Worm (Caenorhabditis elegans) whole organism, young adult: Measurements from ENCODE around the gene mlt-8.

Experiments used
- K11D2.4 ChIP-seq: fragments of 200-800 bp; sonication (Bioruptor generic); IDR thresholded peaks from 2 replicates; pipeline ENCODE4 v1.3.6; 2022; ENCODE audit warnings: missing genetic modification reagents, missing genetic modification characterization, missing compliant biosample characterization
- ama-1 ChIP-seq, 3 experiments: fragments of 150-350 bp in 1 of 3; sonication (generic microtip) in 2 of 3; optimal IDR thresholded peaks; 2 replicates each; lab custom pipeline; 2014 to 2018; ENCODE audit warnings: missing biosample characterization in 2 of 3, missing genetic modification characterization in 2 of 3, missing genetic modification reagents in 2 of 3
- attf-6 ChIP-seq: fragments of 200-800 bp; sonication (Bioruptor generic); IDR thresholded peaks from 2 replicates; pipeline ENCODE4 v1.3.6; 2022; ENCODE audit warnings: missing genetic modification reagents, missing genetic modification characterization, missing compliant biosample characterization
- ccch-3 ChIP-seq: fragments of 200-800 bp; sonication (Bioruptor generic); optimal IDR thresholded peaks from 2 replicates; lab custom pipeline; 2018; ENCODE audit warnings: mild to moderate bottlenecking, missing genetic modification characterization, missing compliant biosample characterization
- efl-1 ChIP-seq: fragments of 150-350 bp; optimal IDR thresholded peaks from 2 replicates; lab custom pipeline; 2014; ENCODE audit warnings: missing biosample characterization, missing genetic modification reagents, missing genetic modification characterization
- hmg-1.2 ChIP-seq: fragments of 200-800 bp; sonication (Bioruptor generic); IDR thresholded peaks from 2 replicates; pipeline ENCODE4 v1.3.6; 2022; ENCODE audit warnings: missing genetic modification reagents, missing genetic modification characterization, missing compliant biosample characterization
- hrde-1 ChIP-seq: sonication (generic microtip); optimal IDR thresholded peaks from 2 replicates; lab custom pipeline; 2016; ENCODE audit warnings: missing genetic modification characterization, mild to moderate bottlenecking, missing compliant biosample characterization, moderate library complexity, missing genotype, missing genetic modification reagents, borderline replicate concordance
- nhr-179 ChIP-seq: sonication (generic microtip); optimal IDR thresholded peaks from 2 replicates; lab custom pipeline; 2016; ENCODE audit warnings: mild to moderate bottlenecking, missing genetic modification characterization, missing compliant biosample characterization
- pha-4 ChIP-seq: fragments of 150-350 bp; sonication (generic microtip); optimal IDR thresholded peaks from 2 replicates; lab custom pipeline; 2014; ENCODE audit warnings: missing biosample characterization, missing genetic modification reagents, missing genetic modification characterization
- snpc-4 ChIP-seq, 5 experiments: fragments of 150-350 bp in 1 of 5; sonication (generic microtip) in 4 of 5; optimal IDR thresholded peaks; 2 replicates each; lab custom pipeline; 2014 to 2018; ENCODE audit warnings: missing genetic modification characterization in 5 of 5, missing biosample characterization in 3 of 5, antibody characterized with exemption in 2 of 5, mild to moderate bottlenecking in 2 of 5, missing compliant biosample characterization in 2 of 5, missing genotype in 2 of 5, moderate library complexity in 2 of 5, missing genetic modification reagents in 1 of 5

- TF ChIP-seq nhr-179: no peak
- TF ChIP-seq attf-6: no peak
- TF ChIP-seq snpc-4 (GFP tag; optimal IDR thresholded peaks at IDR 0.05; lab: Kevin White, UChicago): no peak
- no peak for TF ChIP-seq snpc-4 (tag; optimal IDR thresholded peaks at IDR 0.05; lab: Kevin White, UChicago)
- TF ChIP-seq hrde-1 (tag; lab: Kevin White, UChicago): no peak
- TF ChIP-seq ccch-3 (GFP tag; lab: Kevin White, UChicago): no peak
- TF ChIP-seq K11D2.4 (GFP tag; lab: Robert Waterston, UW): no peak
- TF ChIP-seq pha-4 (tag; lab: Kevin White, UChicago): no peak
- TF ChIP-seq efl-1 (GFP tag; lab: Kevin White, UChicago): no peak
- no peak for TF ChIP-seq ama-1 (optimal IDR thresholded peaks at IDR 0.05; lab: Kevin White, UChicago)
- no peak for TF ChIP-seq ama-1 (GFP tag; optimal IDR thresholded peaks at IDR 0.05; lab: Kevin White, UChicago)
- TF ChIP-seq hmg-1.2: no peak
These were observed 3.1 kb downstream of the mlt-8 start, which contains the start of gene W08F4.5 for ce11 chrII:568776-569175.
